Worm (Caenorhabditis elegans) whole organism, L4/young adult: ENCODE results near the gene Y32G9A.5.

Source experiments
- W03F9.2 ChIP-seq: fragments of 150-350 bp; optimal IDR thresholded peaks from 2 replicates; lab custom pipeline; 2014; ENCODE audit warnings: missing biosample characterization, missing genetic modification characterization
- dao-5 ChIP-seq: sonication (generic microtip); optimal IDR thresholded peaks from 2 replicates; lab custom pipeline; 2016; ENCODE audit warnings: missing genotype, missing genetic modification characterization, moderate library complexity, missing compliant biosample characterization
- him-1 ChIP-seq: sonication (generic microtip); optimal IDR thresholded peaks from 2 replicates; lab custom pipeline; 2016; ENCODE audit warnings: missing genotype, missing genetic modification reagents, missing genetic modification characterization, missing compliant biosample characterization

Gene Y32G9A.5

DNA sequence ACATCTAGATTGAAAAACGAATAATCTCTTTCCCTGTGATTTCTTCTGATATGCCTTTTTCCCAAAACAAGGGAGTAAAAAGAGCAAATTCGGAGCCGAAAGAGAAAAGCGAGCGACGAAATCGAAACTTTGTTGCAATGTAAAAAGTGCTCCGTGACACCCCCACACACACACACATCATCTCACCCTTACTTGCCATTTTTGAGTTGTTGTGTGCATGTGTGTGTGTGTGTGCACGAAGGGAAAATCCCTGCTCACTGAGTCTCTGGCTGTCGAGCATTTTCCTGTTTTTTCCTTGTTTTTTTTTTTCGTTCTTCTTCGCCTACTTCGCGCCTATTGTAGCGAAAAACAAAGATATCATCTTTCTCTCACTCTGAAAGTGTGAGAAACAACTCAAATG is 20.5 kb upstream of the Y32G9A.5 start:
- TF ChIP-seq dao-5 (tag; lab: Kevin White, UChicago) (no peak), him-1 (no peak), W03F9.2 (no peak)

DNA sequence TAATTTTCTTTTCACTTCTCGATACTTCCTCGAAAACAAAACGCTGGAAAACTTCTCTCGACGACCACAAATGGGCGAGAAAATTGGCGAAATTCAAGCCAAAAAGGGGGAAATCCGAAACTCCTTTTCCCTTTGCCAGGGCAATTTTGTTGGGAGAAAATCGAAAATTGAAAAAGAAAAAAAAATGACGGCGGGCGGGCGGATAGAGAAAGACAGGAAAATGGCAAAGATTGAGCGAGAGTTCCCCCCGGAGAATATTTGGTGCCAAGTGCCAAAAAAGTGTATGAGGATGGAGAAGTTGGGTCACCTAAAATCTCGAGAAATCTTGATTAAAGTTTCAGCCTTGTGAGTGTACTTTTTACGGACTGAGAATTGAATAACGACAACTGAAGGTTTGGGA is 19.2 kb upstream of the Y32G9A.5 start:
- TF ChIP-seq him-1 (no peak), W03F9.2 (no peak), dao-5 (tag; lab: Kevin White, UChicago) (no peak)

DNA sequence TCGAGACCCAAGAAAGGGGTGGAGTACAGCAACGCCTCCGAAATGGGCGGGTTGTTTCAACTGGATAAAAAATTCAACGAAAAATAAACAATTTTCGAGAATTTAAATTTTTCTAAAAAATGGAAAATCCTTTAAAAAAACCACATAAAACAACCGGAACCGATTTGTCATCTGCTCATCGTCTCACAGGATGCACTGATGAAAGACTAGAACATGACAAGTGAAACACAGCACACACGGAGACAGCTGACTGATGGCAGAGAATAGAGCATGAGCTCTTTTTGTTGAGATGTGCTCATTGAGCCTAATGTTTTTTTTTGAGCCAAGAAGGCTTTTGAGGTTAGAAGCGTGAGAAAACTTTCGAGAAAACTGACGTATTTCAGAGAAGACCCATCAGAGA is 17.5 kb upstream of the Y32G9A.5 start:
- TF ChIP-seq dao-5 (tag; lab: Kevin White, UChicago) (no peak), him-1 (no peak), W03F9.2 (no peak)

DNA sequence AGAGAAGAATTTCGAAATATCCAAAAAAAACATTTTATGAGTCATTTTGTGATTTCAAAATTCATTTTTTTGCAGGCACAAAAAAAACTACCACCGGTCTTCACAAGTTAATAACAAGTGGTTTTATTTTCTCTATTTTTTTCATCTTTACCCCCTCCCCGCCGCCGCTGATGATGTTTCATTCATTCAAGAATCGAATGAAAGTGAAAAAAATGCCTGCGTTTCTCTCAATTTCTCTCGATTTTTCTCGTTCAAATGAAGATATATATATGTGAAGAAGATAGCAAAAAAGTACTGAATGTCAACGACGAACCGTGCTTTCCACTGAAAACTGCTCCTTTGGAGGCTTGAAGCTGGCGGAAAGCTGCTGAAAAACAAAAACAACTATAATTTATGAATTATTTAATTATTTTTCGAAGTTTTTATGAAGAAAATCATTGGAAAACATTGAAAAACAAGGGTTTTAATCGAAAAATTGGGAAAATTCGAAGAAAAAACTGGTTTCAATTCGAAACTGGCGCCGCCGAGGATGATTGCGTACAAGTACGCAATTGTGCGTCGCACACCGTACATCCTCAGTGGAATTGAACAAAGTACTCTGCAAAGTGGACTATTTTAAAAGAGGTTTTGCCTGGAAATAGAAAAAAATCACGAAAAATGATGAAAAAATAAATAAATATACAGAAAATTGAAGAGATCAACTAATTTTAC is 14.7 kb upstream of the Y32G9A.5 start, which contains the start of gene zig-11:
Gene zig-11 (minus strand): TSS at position 373 of the 711 bp plus-strand sequence.
- TF ChIP-seq dao-5 (tag; lab: Kevin White, UChicago): no peak
- TF ChIP-seq W03F9.2: no peak
- TF ChIP-seq him-1: no peak

DNA sequence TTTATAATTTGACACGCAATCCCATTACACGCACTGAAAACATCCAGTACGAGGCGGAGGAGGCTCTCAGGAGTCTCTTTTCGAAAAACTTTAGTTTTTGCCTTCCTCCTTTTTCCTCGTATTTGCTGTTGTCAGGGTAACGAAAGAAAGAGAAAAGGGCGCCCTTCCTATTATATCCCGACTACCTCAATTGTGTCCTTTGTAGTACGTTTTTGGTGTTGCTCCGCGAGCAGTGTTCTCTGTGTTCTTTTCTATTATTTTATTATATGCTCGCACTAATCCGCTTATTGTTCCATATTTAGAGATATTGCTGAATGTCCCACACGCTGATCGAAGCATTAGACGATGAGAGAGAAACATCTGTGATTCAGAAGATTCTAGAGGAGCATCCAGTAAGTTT is 12.0 kb upstream of the Y32G9A.5 start, which contains the start of gene nphp-2:
Gene nphp-2 (plus strand): TSS at position 301 of the 400 bp plus-strand sequence.
- no peak for TF ChIP-seq W03F9.2
- TF ChIP-seq dao-5 (tag; lab: Kevin White, UChicago): no peak
- TF ChIP-seq him-1: no peak

DNA sequence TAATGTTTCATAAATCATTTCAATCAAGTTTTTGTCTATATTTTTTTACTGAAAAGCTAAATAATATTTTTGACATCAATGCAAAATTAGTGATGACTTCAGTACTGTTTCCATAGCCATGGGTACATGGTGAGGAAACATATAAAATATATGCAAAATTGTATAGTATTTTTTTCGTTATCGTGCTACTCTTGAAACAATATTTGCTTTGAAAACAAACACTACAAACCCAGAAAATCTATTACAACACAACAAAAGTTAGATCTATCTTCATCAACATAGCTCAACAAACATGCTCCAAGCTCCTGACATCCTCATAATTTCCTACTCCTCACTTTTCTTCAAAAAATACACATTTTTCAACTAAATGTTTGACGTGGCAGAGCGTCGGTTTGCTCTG is 1.1 kb downstream of the Y32G9A.5 start, which contains the start of gene srp-3:
Gene srp-3 (plus strand): TSS at position 301 of the 400 bp plus-strand sequence.
- TF ChIP-seq him-1: no peak
- no peak for TF ChIP-seq dao-5 (tag; lab: Kevin White, UChicago)
- TF ChIP-seq W03F9.2: no peak

DNA sequence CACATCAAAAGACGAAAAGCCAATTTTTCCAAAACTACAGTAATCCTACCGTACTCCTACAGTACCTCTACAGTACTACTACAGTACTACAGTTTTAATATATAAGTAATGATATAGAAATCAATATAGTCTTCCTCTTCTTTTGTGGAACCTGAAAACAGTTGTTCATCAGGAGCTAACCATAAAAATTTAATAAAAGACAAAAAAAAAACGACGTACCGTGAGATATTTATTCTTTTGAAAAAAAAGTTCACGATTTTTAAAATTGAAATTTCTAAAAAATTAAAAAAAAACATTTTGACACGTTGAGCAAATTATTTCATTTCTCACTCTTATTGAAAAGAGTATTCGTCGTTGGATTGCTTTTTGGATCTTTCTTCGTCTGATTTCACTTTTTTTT is 3.7 kb downstream of the Y32G9A.5 start, which contains the start of gene Y32G9A.3:
Gene Y32G9A.3 (plus strand): TSS at position 301 of the 400 bp plus-strand sequence.
- no peak for TF ChIP-seq W03F9.2
- TF ChIP-seq him-1: no peak
- no peak for TF ChIP-seq dao-5 (tag; lab: Kevin White, UChicago)

DNA sequence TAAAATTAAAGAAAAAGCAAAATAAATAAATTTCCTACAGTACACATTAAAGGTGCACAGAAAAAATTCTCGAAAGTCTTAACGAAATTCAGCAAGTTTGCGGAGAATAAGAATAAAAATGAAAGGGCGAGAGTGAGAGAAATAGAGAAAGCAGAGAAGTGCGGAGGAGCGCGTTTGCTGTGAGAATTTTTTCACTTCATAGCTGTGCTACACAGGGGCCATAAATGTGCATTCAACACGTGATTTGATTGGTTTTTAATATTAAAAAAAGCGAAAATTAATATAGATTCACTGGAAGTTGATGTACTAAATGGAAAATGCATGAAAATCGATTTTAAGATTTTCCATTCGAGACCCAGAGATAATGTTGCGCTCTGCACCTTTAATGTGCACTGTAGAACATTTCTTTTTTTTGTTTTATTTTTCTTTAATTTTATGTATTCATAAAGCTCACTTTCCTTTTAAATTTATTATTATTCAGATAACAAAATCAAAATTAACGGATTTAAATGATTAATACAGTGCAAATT is 10.6 kb downstream of the Y32G9A.5 start, which contains the start of gene Y32G9A.2:
Gene Y32G9A.2 (plus strand): TSS at position 480 of the 530 bp plus-strand sequence.
- no peak for TF ChIP-seq W03F9.2
- TF ChIP-seq dao-5 (tag; lab: Kevin White, UChicago): no peak
- no peak for TF ChIP-seq him-1

DNA sequence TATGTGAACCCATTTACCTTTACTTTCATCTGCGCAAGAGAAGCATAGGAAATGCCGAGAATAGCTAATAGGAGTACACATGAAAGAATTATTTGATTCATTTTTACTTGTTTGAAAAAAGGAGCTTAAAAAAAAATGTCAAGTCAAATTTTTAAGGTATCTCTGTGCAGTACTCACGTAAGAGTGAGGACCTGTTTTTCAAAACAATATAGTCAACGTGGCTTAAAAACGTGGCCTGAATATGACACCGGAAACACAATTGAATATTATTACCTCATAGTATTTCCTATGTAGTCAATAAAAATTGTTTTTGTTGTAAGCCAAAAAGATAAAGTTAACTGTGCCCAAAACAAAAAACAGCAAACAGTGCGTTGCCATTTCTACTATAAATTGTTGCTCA is 12.7 kb downstream of the Y32G9A.5 start, which contains the start of gene Y32G9A.12:
Gene Y32G9A.12 (minus strand): TSS at position 101 of the 400 bp plus-strand sequence.
- no peak for TF ChIP-seq W03F9.2
- no peak for TF ChIP-seq him-1
- TF ChIP-seq dao-5 (tag; lab: Kevin White, UChicago): no peak

DNA sequence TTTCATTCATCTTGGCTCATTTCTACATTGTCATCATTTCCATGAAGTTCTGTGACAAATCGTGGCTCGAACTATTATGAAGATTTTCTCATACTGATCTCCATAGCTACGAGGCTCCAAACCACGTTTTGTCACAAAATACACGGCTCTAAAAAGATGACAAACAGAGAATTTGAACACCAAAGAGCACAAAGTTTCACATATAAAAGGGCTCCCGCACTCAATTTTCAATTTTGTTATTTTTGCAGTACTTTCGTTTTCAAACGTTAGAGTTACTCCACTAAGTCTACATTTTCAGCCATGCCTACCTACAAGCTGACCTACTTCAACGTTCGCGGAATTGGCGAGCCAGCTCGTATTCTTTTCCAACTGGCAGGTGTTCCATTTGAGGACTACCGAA is 13.9 kb downstream of the Y32G9A.5 start, which contains the start of gene gst-37:
Gene gst-37 (plus strand): TSS at position 301 of the 400 bp plus-strand sequence.
- TF ChIP-seq dao-5 (tag; lab: Kevin White, UChicago) (no peak), W03F9.2 (no peak), him-1 (no peak)

DNA sequence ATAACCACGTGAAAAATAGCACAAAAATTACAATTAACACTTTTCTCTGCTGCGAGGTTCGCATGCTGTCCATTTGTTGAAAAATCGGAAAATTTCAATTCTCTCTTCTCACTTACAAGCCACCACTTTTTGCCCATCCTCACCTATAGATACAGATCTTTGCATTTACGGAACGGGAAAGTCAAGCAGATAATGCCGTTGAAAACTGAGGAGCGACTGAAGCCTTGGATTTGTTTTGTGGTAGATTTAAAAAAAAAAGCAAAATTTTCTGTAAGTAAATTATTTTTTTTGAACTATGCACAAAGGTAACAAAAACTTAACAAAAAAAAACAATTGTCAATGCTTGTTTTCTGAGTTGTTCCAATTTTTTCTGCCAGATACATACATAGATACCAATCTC is 18.0 kb downstream of the Y32G9A.5 start, which contains the start of gene T06A1.1:
Gene T06A1.1 (minus strand): TSS at position 101 of the 400 bp plus-strand sequence.
- TF ChIP-seq him-1 (no peak), W03F9.2 (no peak), dao-5 (tag; lab: Kevin White, UChicago) (no peak)

DNA sequence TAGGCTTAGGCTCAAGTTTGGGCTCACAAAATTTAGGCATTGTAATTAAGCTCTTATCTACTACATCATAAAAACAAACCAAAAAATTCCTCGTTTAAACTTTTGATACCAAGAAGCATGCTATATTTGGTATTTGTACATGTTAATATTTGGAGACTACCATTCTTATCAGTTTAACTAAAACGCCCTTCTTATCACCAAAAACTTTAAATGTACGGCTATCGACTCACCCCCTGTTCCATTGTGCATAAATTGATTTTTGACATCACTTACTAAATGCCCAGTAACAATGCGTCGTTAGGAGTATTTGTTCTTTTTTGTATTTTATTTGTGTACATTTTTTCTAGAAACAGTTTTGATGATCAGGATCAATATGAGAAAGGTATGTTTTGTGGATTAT is 19.6 kb downstream of the Y32G9A.5 start, which contains the start of gene T06A1.5:
Gene T06A1.5 (plus strand): TSS at position 209 of the 400 bp plus-strand sequence.
- no peak for TF ChIP-seq him-1
- no peak for TF ChIP-seq dao-5 (tag; lab: Kevin White, UChicago)
- TF ChIP-seq W03F9.2: no peak

DNA sequence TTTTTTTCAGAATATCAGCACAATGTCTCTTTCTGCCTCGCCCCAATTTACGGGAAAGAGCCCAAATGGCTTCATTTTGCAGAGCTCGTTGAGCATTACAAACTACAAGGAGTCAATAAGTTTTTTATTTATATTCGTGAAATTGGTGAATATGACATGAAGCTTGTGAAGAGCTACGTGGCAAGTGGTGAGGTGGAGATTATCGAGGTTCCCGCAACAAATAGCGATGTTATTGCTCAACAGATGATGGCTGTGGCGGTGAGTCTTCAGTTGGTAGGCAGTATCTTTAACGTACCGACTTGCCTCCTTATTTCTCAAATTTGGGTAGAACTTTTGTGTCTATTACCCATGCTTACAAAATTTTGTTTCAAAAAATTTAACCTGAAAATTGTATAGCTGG is 21.0 kb downstream of the Y32G9A.5 start:
- TF ChIP-seq dao-5 (tag; lab: Kevin White, UChicago): no peak

DNA sequence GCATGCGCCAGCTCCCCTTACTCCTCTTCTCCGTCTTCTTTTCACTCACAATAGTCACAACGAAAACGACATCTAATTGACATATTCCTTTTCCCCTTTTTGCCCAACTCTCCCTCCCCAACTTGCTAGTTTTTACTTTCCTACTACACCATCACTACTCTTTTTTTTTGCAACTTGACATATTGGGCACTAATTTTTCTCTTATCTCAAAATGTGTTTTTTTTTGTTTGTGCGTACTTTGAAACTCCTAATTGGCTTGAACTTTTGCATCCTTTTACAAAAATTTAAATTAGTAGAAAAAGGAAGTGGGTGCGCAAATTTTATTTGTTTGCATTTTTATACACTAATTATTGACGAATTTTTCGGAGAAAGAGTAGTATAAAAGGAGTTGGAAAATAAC is 28.0 kb downstream of the Y32G9A.5 start:
- TF ChIP-seq dao-5 (tag; lab: Kevin White, UChicago) (no peak), W03F9.2 (no peak), him-1 (no peak)

DNA sequence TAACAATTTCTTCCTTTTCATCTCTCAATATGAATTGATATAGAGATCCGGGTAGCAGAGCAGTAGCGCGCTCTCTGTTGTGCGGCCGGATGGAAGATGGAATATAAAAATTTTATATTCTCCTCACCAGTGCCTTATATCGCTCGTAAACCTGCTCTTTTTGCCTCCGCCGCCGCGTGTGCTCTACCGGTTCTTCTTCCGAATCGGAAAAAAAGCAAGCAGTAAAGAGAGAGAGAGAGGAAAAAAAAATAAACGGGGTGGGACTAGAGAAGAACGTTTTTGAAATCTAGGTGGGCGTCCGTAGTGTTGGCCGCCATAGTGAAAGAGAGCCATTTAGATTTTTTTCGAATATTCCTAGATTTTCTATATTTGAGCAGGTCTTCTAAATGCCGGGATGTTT is 30.5 kb downstream of the Y32G9A.5 start, which contains the start of gene glb-25:
Gene glb-25 (plus strand): TSS at position 301 of the 400 bp plus-strand sequence.
- TF ChIP-seq W03F9.2 (no peak), dao-5 (tag; lab: Kevin White, UChicago) (no peak), him-1 (no peak)
